Fruit fly (Drosophila melanogaster) whole organism, wandering third instar larva: ENCODE data around the gene Ada1-2.

Experiments
- Abd-B ChIP-seq: fragments of >200 bp; optimal IDR thresholded peaks from 2 replicates; lab custom pipeline; 2017; ENCODE audit warnings: missing biosample characterization, missing genetic modification characterization
- HLH106 ChIP-seq: fragments of 200-800 bp; optimal IDR thresholded peaks from 3 replicates; lab custom pipeline; 2019; ENCODE audit warnings: missing biosample characterization, mild to moderate bottlenecking, missing genetic modification characterization, moderate library complexity
- Hr78 ChIP-seq: fragments of >200 bp; optimal IDR thresholded peaks from 2 replicates; lab custom pipeline; 2017; ENCODE audit warnings: missing biosample characterization, missing genetic modification characterization
- Mio ChIP-seq: sonication (Bioruptor generic); optimal IDR thresholded peaks from 2 replicates; lab custom pipeline; 2016; ENCODE audit warnings: missing biosample characterization, missing genetic modification characterization
- Myc ChIP-seq: fragments of >200 bp; optimal IDR thresholded peaks from 2 replicates; lab custom pipeline; 2017
- Vsx2 ChIP-seq: fragments of 200-300, 225-300 bp; sonication (Bioruptor generic); optimal IDR thresholded peaks from 2 replicates; lab custom pipeline; 2018; ENCODE audit warnings: missing biosample characterization, missing genetic modification characterization; ENCODE audit not compliant: partially characterized antibody
- br ChIP-seq: fragments of 200-800 bp; sonication (Bioruptor generic); optimal IDR thresholded peaks from 2 replicates; lab custom pipeline; 2016; ENCODE audit warnings: missing biosample characterization, missing genetic modification characterization
- h ChIP-seq: fragments of 200-800 bp; sonication (Bioruptor generic); optimal IDR thresholded peaks from 3 replicates; lab custom pipeline; 2016; ENCODE audit warnings: missing biosample characterization, mild to moderate bottlenecking, missing genetic modification characterization
- lola ChIP-seq: fragments of >200 bp; optimal IDR thresholded peaks from 2 replicates; lab custom pipeline; 2017; ENCODE audit warnings: missing biosample characterization, missing genetic modification characterization
- pan ChIP-seq: fragments of >200 bp; optimal IDR thresholded peaks from 2 replicates; lab custom pipeline; 2017
- psq ChIP-seq: fragments of 200-800 bp; sonication (Bioruptor generic); optimal IDR thresholded peaks from 3 replicates; lab custom pipeline; 2017; ENCODE audit warnings: missing biosample characterization, mild to moderate bottlenecking, missing genetic modification characterization, moderate library complexity
- rgr ChIP-seq: fragments of 200-800 bp; sonication (Bioruptor generic); optimal IDR thresholded peaks from 3 replicates; lab custom pipeline; 2016; ENCODE audit warnings: missing biosample characterization, mild to moderate bottlenecking, missing genetic modification characterization
- sage ChIP-seq: fragments of 200-800 bp; sonication (Bioruptor generic); optimal IDR thresholded peaks from 2 replicates; lab custom pipeline; 2016; ENCODE audit warnings: missing biosample characterization, mild to moderate bottlenecking, missing genetic modification characterization
- usp ChIP-seq: fragments of >200 bp; optimal IDR thresholded peaks from 2 replicates; lab custom pipeline; 2017; ENCODE audit warnings: missing biosample characterization, missing genetic modification characterization

DNA sequence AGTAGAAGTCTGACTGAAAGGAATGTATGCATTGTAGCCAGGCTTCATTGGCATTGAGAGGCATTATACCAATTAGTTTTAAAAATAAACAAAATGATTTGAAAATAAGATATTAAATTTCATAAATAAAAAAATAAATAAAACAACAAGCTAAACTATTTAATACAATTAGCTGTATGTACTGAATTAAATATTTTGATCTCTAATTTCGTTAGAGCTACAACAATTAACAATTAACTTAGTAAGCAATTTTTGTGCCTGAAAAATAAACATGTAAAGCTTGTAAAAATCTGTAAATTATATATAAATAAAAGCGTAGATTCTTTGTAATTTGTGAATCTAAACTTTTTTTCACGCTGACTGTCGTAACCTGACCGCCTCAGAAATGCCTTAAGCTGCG, 15.2 kb downstream of the Ada1-2 start, which contains the start of gene Rh5:
- TF ChIP-seq rgr (GFP tag; lab: Kevin White, UChicago) (no peak), Abd-B (GFP tag; lab: Kevin White, UChicago) (no peak), Mio (GFP tag; lab: Kevin White, UChicago) (no peak), HLH106 (tag; lab: Kevin White, UChicago) (no peak), pan (no peak), Myc (no peak), psq (GFP tag; lab: Kevin White, UChicago) (no peak), sage (GFP tag; lab: Kevin White, UChicago) (no peak), h (GFP tag; lab: Kevin White, UChicago) (no peak), Hr78 (GFP tag; lab: Kevin White, UChicago) (no peak), lola (no peak), usp (GFP tag; lab: Kevin White, UChicago) (no peak), Vsx2 (no peak), br (no peak)
